Fruit fly (Drosophila melanogaster): Measurements from ENCODE around the gene unk.

DNA sequence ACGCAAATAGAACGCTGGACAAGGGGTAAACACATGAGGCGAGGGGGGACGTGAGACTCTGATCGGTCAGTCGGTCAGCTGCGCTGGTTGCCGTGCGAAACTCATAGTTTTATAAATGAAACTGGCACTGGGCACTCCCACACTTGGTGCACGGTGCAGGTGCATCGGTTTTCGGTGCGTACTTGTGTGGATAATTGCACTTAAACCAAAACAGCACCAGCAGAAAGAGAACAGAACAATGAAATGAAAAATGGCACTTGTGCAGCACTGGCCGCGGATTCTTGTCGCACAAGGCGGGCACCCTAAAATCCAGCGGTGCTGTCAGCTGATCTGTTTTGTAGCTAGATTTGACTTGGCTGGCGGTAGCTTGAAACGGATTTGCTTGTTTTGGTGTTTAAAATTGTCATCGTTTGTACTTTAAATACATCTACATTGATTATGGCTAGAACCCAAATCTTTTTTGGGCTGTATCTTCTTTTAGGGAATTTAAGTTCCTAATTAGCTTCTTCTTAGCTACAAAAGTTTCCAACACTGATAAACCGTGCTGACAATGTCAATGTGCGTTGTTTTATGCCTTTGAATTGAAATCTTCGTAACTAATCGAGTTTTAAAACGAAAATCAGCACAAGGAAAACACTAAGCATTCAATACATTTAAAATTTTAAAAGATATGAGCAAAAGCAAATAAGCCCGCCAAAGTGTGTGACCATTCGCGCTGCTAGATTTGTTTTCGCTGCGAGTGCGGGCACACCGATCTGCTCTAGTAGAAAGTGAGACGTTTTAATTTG, 39.8 kb downstream of the unk start, which contains the start of the genes Rassf and CenB1A:
- TF ChIP-seq Hr78 (GFP tag; optimal IDR thresholded peaks at IDR 0.05) (no peak), CG32264 (GFP tag; optimal IDR thresholded peaks at IDR 0.05) (no peak), dsf (GFP tag; optimal IDR thresholded peaks at IDR 0.05; ENCODE audit: borderline replicate concordance) (no peak)
